Worm (Caenorhabditis elegans): Measurements from ENCODE around the gene erfa-1.

DNA sequence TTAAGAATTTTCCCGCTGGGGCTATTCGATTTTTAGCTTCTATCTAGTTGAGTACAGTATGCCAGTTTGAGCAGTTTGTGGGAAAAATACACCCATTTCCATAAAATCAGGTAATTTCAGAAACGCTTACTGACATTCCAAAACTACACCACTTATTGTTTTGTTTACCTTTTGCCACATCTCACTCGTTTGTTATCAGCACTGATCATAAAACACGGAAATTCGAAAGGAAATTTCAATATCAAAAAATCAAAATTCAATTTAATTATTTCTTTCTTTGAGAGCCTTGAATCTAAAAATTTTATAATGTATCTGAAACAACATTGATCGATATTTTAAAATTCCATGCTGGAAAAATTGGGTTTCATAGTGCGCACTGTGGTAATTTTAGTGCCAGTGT, 33.4 kb upstream of the erfa-1 start:
- no peak for TF ChIP-seq hmbx-1 (tag; optimal IDR thresholded peaks at IDR 0.05)
- no peak for TF ChIP-seq ceh-13 (GFP tag; optimal IDR thresholded peaks at IDR 0.05)
- TF ChIP-seq pes-1 (GFP tag; IDR thresholded peaks at IDR 0.05), result no peak
- no peak for TF ChIP-seq scrt-1 (GFP tag; IDR thresholded peaks at IDR 0.05)
- no peak for TF ChIP-seq ama-1 (optimal IDR thresholded peaks at IDR 0.05)
- TF ChIP-seq tra-4 (tag; optimal IDR thresholded peaks at IDR 0.05), result no peak
- no peak for TF ChIP-seq tbx-11 (GFP tag; IDR thresholded peaks at IDR 0.05)
- TF ChIP-seq ets-7 (tag; optimal IDR thresholded peaks at IDR 0.05), result no peak
- TF ChIP-seq flt-1 (GFP tag; IDR thresholded peaks at IDR 0.05), result no peak
- TF ChIP-seq hnd-1 (tag; optimal IDR thresholded peaks at IDR 0.05), result no peak
